Worm (Caenorhabditis elegans) whole organism, L4 larva: ENCODE results near the gene mrps-9.

Source experiments
- F37D6.2 ChIP-seq: sonication (generic microtip); optimal IDR thresholded peaks from 2 replicates; lab custom pipeline; 2016; ENCODE audit warnings: mild to moderate bottlenecking, missing genetic modification characterization, missing compliant biosample characterization
- R02D3.7 ChIP-seq: fragments of 150-350 bp; sonication (generic microtip); optimal IDR thresholded peaks from 3 replicates; lab custom pipeline; 2014; ENCODE audit warnings: missing biosample characterization, missing genetic modification characterization
- Y48G9A.11 ChIP-seq: fragments of 200-800 bp; sonication (Bioruptor generic); IDR thresholded peaks from 2 replicates; pipeline ENCODE4 v1.3.6; 2022; ENCODE audit warnings: missing genetic modification reagents, missing genetic modification characterization, missing compliant biosample characterization
- ZK337.2 ChIP-seq: fragments of 200-800 bp; sonication (Bioruptor generic); IDR thresholded peaks from 2 replicates; pipeline ENCODE4 v1.3.6; 2022; ENCODE audit warnings: missing genetic modification reagents, missing genetic modification characterization, missing compliant biosample characterization
- aha-1 ChIP-seq: fragments of 150-350 bp; peaks from one replicate; lab custom pipeline; 2014; ENCODE audit warnings: missing biosample characterization, missing genetic modification characterization
- ama-1 ChIP-seq: fragments of 150-350 bp; optimal IDR thresholded peaks from 2 replicates; lab custom pipeline; 2014; ENCODE audit warnings: inconsistent platforms, mixed read lengths
- attf-4 ChIP-seq: sonication (generic microtip); optimal IDR thresholded peaks from 3 replicates; lab custom pipeline; 2017; ENCODE audit warnings: missing biosample characterization, missing genetic modification characterization
- ceh-20 ChIP-seq: fragments of 200-800 bp; sonication (Bioruptor generic); IDR thresholded peaks from 2 replicates; pipeline ENCODE4 v1.3.6; 2022; ENCODE audit warnings: missing genetic modification reagents, missing genetic modification characterization, missing compliant biosample characterization
- ceh-32 ChIP-seq: sonication (generic microtip); optimal IDR thresholded peaks from 2 replicates; lab custom pipeline; 2016; ENCODE audit warnings: mild to moderate bottlenecking, missing genetic modification characterization, missing compliant biosample characterization; ENCODE audit not compliant: poor library complexity
- ceh-82 ChIP-seq: sonication (generic microtip); optimal IDR thresholded peaks from 2 replicates; lab custom pipeline; 2017; ENCODE audit warnings: missing biosample characterization, missing genetic modification characterization
- daf-16 ChIP-seq, 3 experiments: sonication (generic microtip); optimal IDR thresholded peaks; 2 replicates each; lab custom pipeline; 2016 to 2017; ENCODE audit warnings: missing genetic modification characterization in 3 of 3, missing genetic modification reagents in 3 of 3, mild to moderate bottlenecking in 2 of 3, missing compliant biosample characterization in 2 of 3, missing biosample characterization in 1 of 3, moderate library complexity in 1 of 3
- dpl-1 ChIP-seq: fragments of 150-350 bp; optimal IDR thresholded peaks from 2 replicates; lab custom pipeline; 2014; ENCODE audit warnings: missing biosample characterization, missing genetic modification reagents, missing genetic modification characterization
- duxl-1 ChIP-seq: sonication (generic microtip); optimal IDR thresholded peaks from 2 replicates; lab custom pipeline; 2016; ENCODE audit warnings: mild to moderate bottlenecking, missing genetic modification characterization, moderate library complexity, missing compliant biosample characterization; ENCODE audit not compliant: poor library complexity
- egl-27 ChIP-seq: sonication (generic microtip); optimal IDR thresholded peaks from 3 replicates; lab custom pipeline; 2017; ENCODE audit warnings: missing biosample characterization, missing genetic modification reagents, missing genetic modification characterization
- egl-43 ChIP-seq: fragments of 200-800 bp; sonication (Bioruptor generic); IDR thresholded peaks from 2 replicates; pipeline ENCODE4 v1.3.6; 2022; ENCODE audit warnings: missing genetic modification reagents, missing genetic modification characterization, missing compliant biosample characterization
- fkh-10 ChIP-seq: fragments of 150-350 bp; optimal IDR thresholded peaks from 2 replicates; lab custom pipeline; 2014; ENCODE audit warnings: missing biosample characterization, missing genetic modification reagents, missing genetic modification characterization
- gei-8 ChIP-seq: fragments of 200-800 bp; sonication (Bioruptor generic); optimal IDR thresholded peaks from 2 replicates; lab custom pipeline; 2018; ENCODE audit warnings: mild to moderate bottlenecking, missing genetic modification characterization, missing compliant biosample characterization
- hlh-30 ChIP-seq: sonication (generic microtip); optimal IDR thresholded peaks from 2 replicates; lab custom pipeline; 2017; ENCODE audit warnings: antibody characterized with exemption, mild to moderate bottlenecking, missing genetic modification characterization, missing compliant biosample characterization; ENCODE audit not compliant: insufficient read depth
- lin-1 ChIP-seq: fragments of 200-800 bp; sonication (Bioruptor generic); IDR thresholded peaks from 2 replicates; pipeline ENCODE4 v1.3.6; 2022; ENCODE audit warnings: missing genetic modification reagents, missing genetic modification characterization, missing compliant biosample characterization
- lin-15B ChIP-seq: fragments of 150-350 bp; sonication (generic microtip); optimal IDR thresholded peaks from 3 replicates; lab custom pipeline; 2014; ENCODE audit warnings: missing biosample characterization, missing genetic modification characterization
- lin-38 ChIP-seq: fragments of 200-800 bp; sonication (Bioruptor generic); IDR thresholded peaks from 2 replicates; pipeline ENCODE4 v1.3.6; 2022; ENCODE audit warnings: missing genetic modification reagents, missing genetic modification characterization, missing compliant biosample characterization
- lir-3 ChIP-seq: sonication (generic microtip); optimal IDR thresholded peaks from 2 replicates; lab custom pipeline; 2016; ENCODE audit warnings: mild to moderate bottlenecking, missing genetic modification characterization, missing compliant biosample characterization
- mdl-1 ChIP-seq, 2 experiments: fragments of 150-350 bp in 1 of 2; sonication (generic microtip) in 1 of 2; optimal IDR thresholded peaks; 2 replicates each; lab custom pipeline; 2014 to 2017; ENCODE audit warnings: missing biosample characterization in 2 of 2, missing genetic modification characterization in 2 of 2
- mdt-29 ChIP-seq: fragments of 200-800 bp; sonication (Bioruptor generic); IDR thresholded peaks from 2 replicates; pipeline ENCODE4 v1.3.6; 2022; ENCODE audit warnings: missing genetic modification reagents, missing genetic modification characterization, missing compliant biosample characterization
- mep-1 ChIP-seq: fragments of 150-350 bp; sonication (generic microtip); optimal IDR thresholded peaks from 3 replicates; lab custom pipeline; 2014; ENCODE audit warnings: missing biosample characterization, missing genetic modification characterization
- mxl-2 ChIP-seq: fragments of 200-800 bp; sonication (Bioruptor generic); conservative IDR thresholded peaks from 2 replicates; pipeline ENCODE4 v1.3.6; 2022; ENCODE audit warnings: missing genetic modification reagents, missing genetic modification characterization, missing compliant biosample characterization
- nhr-10 ChIP-seq: fragments of 150-350 bp; optimal IDR thresholded peaks from 2 replicates; lab custom pipeline; 2014; ENCODE audit warnings: missing biosample characterization, missing genetic modification characterization
- nhr-237 ChIP-seq: sonication (generic microtip); optimal IDR thresholded peaks from 2 replicates; lab custom pipeline; 2017; ENCODE audit warnings: missing biosample characterization, missing genetic modification characterization
- nhr-25 ChIP-seq: sonication (generic microtip); optimal IDR thresholded peaks from 2 replicates; lab custom pipeline; 2017; ENCODE audit warnings: missing genetic modification characterization, mild to moderate bottlenecking, missing compliant biosample characterization, antibody characterized with exemption, moderate library complexity, borderline replicate concordance; ENCODE audit not compliant: insufficient read depth
- nhr-48 ChIP-seq: sonication (generic microtip); optimal IDR thresholded peaks from 2 replicates; lab custom pipeline; 2016; ENCODE audit warnings: mild to moderate bottlenecking, missing genetic modification characterization, missing compliant biosample characterization
- nhr-6 ChIP-seq: fragments of 150-350 bp; optimal IDR thresholded peaks from 2 replicates; lab custom pipeline; 2014; ENCODE audit warnings: missing biosample characterization, missing genetic modification characterization
- nhr-76 ChIP-seq: fragments of 150-350 bp; optimal IDR thresholded peaks from 2 replicates; lab custom pipeline; 2014; ENCODE audit warnings: missing biosample characterization, missing genetic modification characterization
- nhr-77 ChIP-seq: fragments of 150-350 bp; optimal IDR thresholded peaks from 2 replicates; lab custom pipeline; 2014; ENCODE audit warnings: missing biosample characterization, missing genetic modification characterization
- pha-4 ChIP-seq, 2 experiments: fragments of 150-350 bp in 1 of 2; fragments of 200-800 bp in 1 of 2; sonication (Bioruptor generic) in 1 of 2; IDR thresholded peaks in 1 of 2; optimal IDR thresholded peaks in 1 of 2; 2 replicates each; pipeline versions ENCODE4 v1.3.6 to Lab custom; 2014 to 2022; ENCODE audit warnings: missing genetic modification characterization in 2 of 2, missing genetic modification reagents in 2 of 2, missing biosample characterization in 1 of 2, missing compliant biosample characterization in 1 of 2
- rbr-2 ChIP-seq: sonication (generic microtip); optimal IDR thresholded peaks from 2 replicates; lab custom pipeline; 2016; ENCODE audit warnings: missing genotype, missing genetic modification characterization, missing compliant biosample characterization
- sdz-12 ChIP-seq: fragments of 200-800 bp; sonication (Bioruptor generic); optimal IDR thresholded peaks from 2 replicates; lab custom pipeline; 2018; ENCODE audit warnings: mild to moderate bottlenecking, missing genetic modification characterization, missing compliant biosample characterization
- set-16 ChIP-seq: fragments of 200-800 bp; sonication (Bioruptor generic); IDR thresholded peaks from 2 replicates; pipeline ENCODE4 v1.3.6; 2022; ENCODE audit warnings: missing genetic modification reagents, missing genetic modification characterization, missing compliant biosample characterization
- skn-1 ChIP-seq: fragments of 150-350 bp; optimal IDR thresholded peaks from 2 replicates; lab custom pipeline; 2014; ENCODE audit warnings: missing biosample characterization, missing genetic modification characterization
- unc-62 ChIP-seq, 3 experiments: fragments of 150-350 bp in 1 of 3; sonication (generic microtip); optimal IDR thresholded peaks in 2 of 3; peaks in 1 of 3; 1 replicate in 1 of 3; 2 replicates in 2 of 3; lab custom pipeline; 2014 to 2017; ENCODE audit warnings: missing biosample characterization in 3 of 3, missing genetic modification characterization in 3 of 3, missing genetic modification reagents in 3 of 3, missing genotype in 1 of 3
- vab-7 ChIP-seq: fragments of 200-800 bp; sonication (Bioruptor generic); IDR thresholded peaks from 2 replicates; pipeline ENCODE4 v1.3.6; 2022; ENCODE audit warnings: missing genetic modification reagents, missing genetic modification characterization, missing compliant biosample characterization
- zag-1 ChIP-seq: fragments of 150-350 bp; optimal IDR thresholded peaks from 2 replicates; lab custom pipeline; 2014; ENCODE audit warnings: missing biosample characterization, missing genetic modification characterization
- zfp-2 ChIP-seq: sonication (generic microtip); optimal IDR thresholded peaks from 2 replicates; lab custom pipeline; 2016; ENCODE audit warnings: mild to moderate bottlenecking, missing genetic modification characterization, missing compliant biosample characterization
- zfp-3 ChIP-seq: fragments of 200-800 bp; sonication (Bioruptor generic); conservative IDR thresholded peaks from 2 replicates; pipeline ENCODE4 v1.3.6; 2022; ENCODE audit warnings: missing genetic modification reagents, missing genetic modification characterization, missing compliant biosample characterization
- zip-11 ChIP-seq: fragments of 200-800 bp; sonication (Bioruptor generic); IDR thresholded peaks from 2 replicates; pipeline ENCODE4 v1.3.6; 2022; ENCODE audit warnings: missing genetic modification characterization, missing compliant biosample characterization
- ztf-11 ChIP-seq: fragments of 150-350 bp; optimal IDR thresholded peaks from 2 replicates; lab custom pipeline; 2014; ENCODE audit warnings: missing biosample characterization, missing genetic modification characterization

The mrps-9 gene

DNA sequence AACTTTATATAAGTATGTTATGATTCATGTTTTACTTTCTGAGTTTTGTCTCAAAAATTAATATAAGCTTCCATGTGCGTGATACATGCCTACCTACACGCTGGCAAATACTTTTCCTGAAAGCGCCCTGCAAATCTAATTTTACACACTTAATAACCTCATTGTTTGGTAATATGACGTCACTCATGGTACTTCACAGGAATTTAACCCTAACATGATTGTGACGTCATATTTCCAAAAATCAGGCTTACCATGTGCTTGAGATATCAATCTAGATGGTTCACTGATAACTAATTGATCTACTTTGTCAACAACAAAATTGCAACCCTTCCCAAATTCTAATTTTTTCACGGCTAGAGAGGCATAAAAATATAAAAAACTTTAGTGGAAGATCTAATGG, 37.6 kb downstream of the mrps-9 start:
- TF ChIP-seq mep-1 (tag; lab: Kevin White, UChicago) (no peak), gei-8 (GFP tag; lab: Kevin White, UChicago) (no peak), nhr-76 (tag; lab: Kevin White, UChicago) (no peak), ceh-32 (tag; lab: Kevin White, UChicago) (no peak), nhr-25 (tag; lab: Kevin White, UChicago) (no peak), ZK337.2 (GFP tag; lab: Robert Waterston, UW) (no peak), daf-16 (GFP tag; optimal IDR thresholded peaks at IDR 0.05; lab: Kevin White, UChicago) (no peak), daf-16 (tag; optimal IDR thresholded peaks at IDR 0.05; lab: Kevin White, UChicago) (no peak), zip-11 (GFP tag; lab: Robert Waterston, UW) (no peak), nhr-237 (tag; lab: Kevin White, UChicago) (no peak), egl-27 (tag; lab: Kevin White, UChicago) (no peak), mxl-2 (GFP tag; lab: Robert Waterston, UW) (no peak), egl-43 (no peak), R02D3.7 (tag; lab: Kevin White, UChicago) (no peak), lin-38 (GFP tag; lab: Robert Waterston, UW) (no peak)

DNA sequence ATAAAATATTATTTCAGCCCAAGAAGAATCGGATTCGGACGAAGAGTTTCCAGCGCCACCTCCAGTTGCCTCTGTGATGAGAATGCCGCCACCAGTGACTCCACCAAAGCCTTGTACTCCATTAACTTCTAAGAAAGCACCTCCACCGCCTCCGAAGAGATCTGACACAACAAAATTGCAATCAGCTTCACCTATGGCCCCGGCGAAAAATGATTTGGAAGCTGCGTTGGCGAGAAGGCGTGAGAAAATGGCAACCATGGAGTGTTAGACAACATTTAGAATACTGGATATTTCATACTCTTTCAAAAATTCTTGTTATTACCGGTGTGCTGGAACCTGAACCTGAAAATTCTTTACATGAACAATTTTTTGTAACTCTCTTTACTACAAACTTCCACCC, 39.4 kb downstream of the mrps-9 start:
- no peak for TF ChIP-seq ama-1 (lab: Kevin White, UChicago)
- 0 out of 2 replicates have a peak, but pooled peaks have one; percentile 19 for TF ChIP-seq egl-43
- TF ChIP-seq aha-1 (tag; lab: Kevin White, UChicago) = peak; percentile 90

DNA sequence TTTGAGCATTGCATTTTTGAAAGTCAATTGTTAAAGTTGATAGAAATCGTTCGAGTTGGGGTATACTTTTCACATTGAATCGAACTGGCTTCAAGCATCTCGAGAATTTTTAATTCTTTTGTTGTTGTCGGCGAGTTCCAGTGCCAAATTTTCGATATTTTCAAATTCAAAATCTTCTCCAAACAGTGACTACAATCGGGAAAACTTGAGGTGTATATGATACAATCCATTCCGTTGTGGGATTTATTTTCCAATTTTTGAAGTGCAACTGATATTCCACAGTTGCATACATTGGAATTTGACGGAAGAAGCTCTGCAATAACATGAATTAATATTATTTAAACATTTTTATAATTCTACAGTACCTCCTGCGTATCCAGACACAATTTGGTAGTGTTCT, 40.0 kb downstream of the mrps-9 start:
- TF ChIP-seq Y48G9A.11 (no peak), zag-1 (no peak), nhr-10 (tag; lab: Kevin White, UChicago) (no peak), gei-8 (GFP tag; lab: Kevin White, UChicago) (no peak), zfp-2 (no peak), zip-11 (GFP tag; lab: Robert Waterston, UW) (no peak), unc-62 (GFP tag; optimal IDR thresholded peaks at IDR 0.05 in 1 of 2; lab: Kevin White, UChicago) (peak in 1 of 2 experiments; percentile 87), unc-62 (tag; optimal IDR thresholded peaks at IDR 0.05; lab: Kevin White, UChicago) (no peak), ceh-82 (no peak), lir-3 (tag; lab: Kevin White, UChicago) (no peak), zfp-3 (GFP tag; lab: Robert Waterston, UW) (0 out of 2 replicates have a peak, but pooled peaks have one; percentile 35), aha-1 (tag; lab: Kevin White, UChicago) (peak; percentile 94)

DNA sequence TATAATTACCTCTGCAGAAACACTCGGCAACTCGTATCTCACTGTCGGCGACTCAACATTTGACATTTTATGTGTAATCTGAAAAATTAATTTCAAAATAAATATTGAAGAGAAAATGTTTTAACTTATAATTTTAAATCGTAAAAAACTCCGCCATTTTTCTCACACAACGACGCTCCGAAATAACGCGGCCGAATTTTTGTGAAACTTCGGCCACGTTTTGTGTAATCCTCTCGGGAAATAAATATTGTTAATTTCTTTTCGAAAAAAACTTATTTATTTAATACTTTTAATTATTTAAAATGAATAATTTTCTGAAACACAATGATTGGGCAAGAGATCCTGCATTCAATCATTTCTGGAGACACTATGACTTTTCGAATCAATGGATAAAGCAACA, 41.5 kb downstream of the mrps-9 start, which contains the start of the genes F10E9.7 and F10E9.5:
Gene F10E9.7 (minus strand): TSS at position 86 of the 400 bp plus-strand sequence.
Gene F10E9.5 (plus strand): TSS at position 237 of the 400 bp plus-strand sequence.
- TF ChIP-seq F37D6.2 = peak; percentile 64
- TF ChIP-seq lin-15B (tag; lab: Kevin White, UChicago) = peak; percentile 45
- TF ChIP-seq mdl-1 (tag; optimal IDR thresholded peaks at IDR 0.05; lab: Kevin White, UChicago) = no peak
- TF ChIP-seq nhr-77 (tag; lab: Kevin White, UChicago) = peak; percentile 57
- TF ChIP-seq mdt-29 (GFP tag; lab: Robert Waterston, UW) = 0 out of 2 replicates have a peak, but pooled peaks have one; percentile 45
- TF ChIP-seq dpl-1 = peak; percentile 96
- peak; percentile 68 for TF ChIP-seq sdz-12
- TF ChIP-seq attf-4 (tag; lab: Kevin White, UChicago) = no peak
- TF ChIP-seq rbr-2 = peak; percentile 76
- TF ChIP-seq pha-4 (GFP tag; IDR thresholded peaks at IDR 0.05; lab: Robert Waterston, UW) = peak; percentile 76
- peak; percentile 69 for TF ChIP-seq pha-4 (tag; optimal IDR thresholded peaks at IDR 0.05; lab: Kevin White, UChicago)
- peak; percentile 63 for TF ChIP-seq hlh-30 (tag; lab: Kevin White, UChicago)
- peak; percentile 24 for TF ChIP-seq nhr-48 (tag; lab: Kevin White, UChicago)
- no peak for TF ChIP-seq skn-1 (tag; lab: Kevin White, UChicago)
- TF ChIP-seq duxl-1 = peak; percentile 88
- TF ChIP-seq nhr-6 (tag; lab: Kevin White, UChicago) = peak; percentile 45
- TF ChIP-seq lin-1 (GFP tag; lab: Robert Waterston, UW) = peak; percentile 71; the same call in 1 of the 2 replicates
- 0 out of 2 replicates have a peak, but pooled peaks have one; percentile 28 for TF ChIP-seq ceh-20 (GFP tag; lab: Robert Waterston, UW)
- TF ChIP-seq lir-3 (tag; lab: Kevin White, UChicago) = no peak
- TF ChIP-seq Y48G9A.11 = peak; percentile 99
- TF ChIP-seq ztf-11 (tag; lab: Kevin White, UChicago) = no peak
- peak; percentile 60 for TF ChIP-seq fkh-10 (GFP tag; lab: Kevin White, UChicago)
- TF ChIP-seq vab-7 (GFP tag; lab: Robert Waterston, UW) = 0 out of 2 replicates have a peak, but pooled peaks have one; percentile 56
- no peak for TF ChIP-seq set-16 (GFP tag; lab: Robert Waterston, UW)
